Worm (Caenorhabditis elegans): ENCODE measurements around the gene moc-6.

The moc-6 gene

ce11 chrIII:5165211-5165610 lies 30.6 kb upstream of the moc-6 start, which contains the start of gene T10F2.2:
TSS of gene T10F2.2 (minus strand) at chrIII:5165311.
- no peak for TF ChIP-seq ama-1 (optimal IDR thresholded peaks at IDR 0.05)
- TF ChIP-seq ama-1 (GFP tag; optimal IDR thresholded peaks at IDR 0.05), result no peak
- TF ChIP-seq lin-35 (GFP tag; optimal IDR thresholded peaks at IDR 0.05), result no peak

ce11 chrIII:5165745-5166144 lies 30.0 kb upstream of the moc-6 start:
- no peak for TF ChIP-seq nhr-80 (tag; optimal IDR thresholded peaks at IDR 0.05)
- no peak for TF ChIP-seq lag-1 (GFP tag; IDR thresholded peaks at IDR 0.05)
- no peak for TF ChIP-seq fkh-3 (tag; optimal IDR thresholded peaks at IDR 0.05)
- TF ChIP-seq cebp-1 (GFP tag; IDR thresholded peaks at IDR 0.05), result no peak
- TF ChIP-seq cebp-1 (tag; optimal IDR thresholded peaks at IDR 0.05), result peak; percentile 8
- no peak for TF ChIP-seq mel-28 (tag; optimal IDR thresholded peaks at IDR 0.05; ENCODE audit: borderline replicate concordance)
- TF ChIP-seq xnd-1 (tag; optimal IDR thresholded peaks at IDR 0.05), result no peak
- no peak for TF ChIP-seq die-1 (tag; optimal IDR thresholded peaks at IDR 0.05)

ce11 chrIII:5169699-5170098 lies 26.1 kb upstream of the moc-6 start, which contains the start of gene ulp-1:
TSS of gene ulp-1 (minus strand) at chrIII:5169799.
- no peak for TF ChIP-seq F49E8.2 (tag; optimal IDR thresholded peaks at IDR 0.05; ENCODE audit: insufficient read depth)
- TF ChIP-seq ceh-100 (GFP tag; IDR thresholded peaks at IDR 0.05), result peak; percentile 27; the same call in 1 of the 2 replicates
- no peak for TF ChIP-seq ama-1 (optimal IDR thresholded peaks at IDR 0.05)
- peak in 1 of 2 experiments; percentile 16 for TF ChIP-seq ama-1 (GFP tag; optimal IDR thresholded peaks at IDR 0.05)
- peak; percentile 32 for TF ChIP-seq madf-6 (GFP tag; IDR thresholded peaks at IDR 0.05)
- TF ChIP-seq aptf-3 (GFP tag; IDR thresholded peaks at IDR 0.05), result no peak
- TF ChIP-seq repo-1 (tag; optimal IDR thresholded peaks at IDR 0.05), result peak; percentile 22

- TF ChIP-seq cebp-1 (GFP tag; IDR thresholded peaks at IDR 0.05) (no peak), cebp-1 (tag; optimal IDR thresholded peaks at IDR 0.05) (no peak), nhr-120 (GFP tag; IDR thresholded peaks at IDR 0.05) (no peak), nfya-1 (tag; optimal IDR thresholded peaks at IDR 0.05; ENCODE audit: borderline replicate concordance, insufficient read depth) (no peak), dpff-1 (tag; optimal IDR thresholded peaks at IDR 0.05) (no peak), pbrm-1 (GFP tag; IDR thresholded peaks at IDR 0.05) (no peak), lin-54 (GFP tag; optimal IDR thresholded peaks at IDR 0.05) (no peak), T07F8.4 (tag; optimal IDR thresholded peaks at IDR 0.05) (no peak)
These were observed 23.8 kb upstream of the moc-6 start, which contains the start of gene prp-19 for ce11 chrIII:5171945-5172344. TSS of gene prp-19 (minus strand) at chrIII:5172045.

ce11 chrIII:5172470-5172869 lies 23.3 kb upstream of the moc-6 start, which contains the start of gene K10D2.5:
TSS of gene K10D2.5 (plus strand) at chrIII:5172720.
- TF ChIP-seq bed-2 (GFP tag; IDR thresholded peaks at IDR 0.05), result peak; percentile 98
- no peak for TF ChIP-seq rpc-1 (optimal IDR thresholded peaks at IDR 0.05)
- no peak for TF ChIP-seq rpc-1 (tag; optimal IDR thresholded peaks at IDR 0.05)
- no peak for TF ChIP-seq mes-4 (tag; optimal IDR thresholded peaks at IDR 0.05)
- TF ChIP-seq nfya-2 (GFP tag; IDR thresholded peaks at IDR 0.05), result no peak
- TF ChIP-seq B0019.2 (GFP tag; conservative IDR thresholded peaks at IDR 0.05), result peak; percentile 96
- peak; percentile 20 to 65 for TF ChIP-seq let-607 (tag; optimal IDR thresholded peaks at IDR 0.05)
- TF ChIP-seq F22D6.2 (tag; optimal IDR thresholded peaks at IDR 0.05), result peak; percentile 73
- no peak for TF ChIP-seq snpc-4 (GFP tag; optimal IDR thresholded peaks at IDR 0.05)
- peak; percentile 39 to 80 (median 68) for TF ChIP-seq snpc-4 (tag; optimal IDR thresholded peaks at IDR 0.05)
- peak; percentile 94 for TF ChIP-seq K11D2.4 (GFP tag; IDR thresholded peaks at IDR 0.05)
- peak; percentile 68 for TF ChIP-seq F52B5.7 (tag; optimal IDR thresholded peaks at IDR 0.05)
- peak; percentile 99 for TF ChIP-seq ceh-100 (GFP tag; IDR thresholded peaks at IDR 0.05)
- no peak for TF ChIP-seq sdz-38 (tag; optimal IDR thresholded peaks at IDR 0.05)
- TF ChIP-seq attf-6 (GFP tag; IDR thresholded peaks at IDR 0.05), result peak; percentile 75
- peak; percentile 65 for TF ChIP-seq F57A8.1 (GFP tag; optimal IDR thresholded peaks at IDR 0.05)
- peak; percentile 63; the same call in 1 of the 2 replicates for TF ChIP-seq aptf-3 (GFP tag; IDR thresholded peaks at IDR 0.05)
- no peak for TF ChIP-seq gei-17 (GFP tag; optimal IDR thresholded peaks at IDR 0.05)
- TF ChIP-seq nfyb-1 (GFP tag; IDR thresholded peaks at IDR 0.05), result peak; percentile 94
- no peak for TF ChIP-seq F10E7.11 (tag; optimal IDR thresholded peaks at IDR 0.05)
- peak; percentile 81 for TF ChIP-seq lin-26 (GFP tag; IDR thresholded peaks at IDR 0.05)
- TF ChIP-seq rec-8 (tag; optimal IDR thresholded peaks at IDR 0.05), result peak; percentile 89
- TF ChIP-seq F49E8.2 (tag; optimal IDR thresholded peaks at IDR 0.05; ENCODE audit: insufficient read depth), result peak; percentile 90
- TF ChIP-seq fkh-3 (tag; optimal IDR thresholded peaks at IDR 0.05), result no peak
- peak; percentile 93 for TF ChIP-seq pbrm-1 (GFP tag; IDR thresholded peaks at IDR 0.05)
